Fruit fly (Drosophila melanogaster) whole organism, embryonic: ENCODE results near the gene CG12056.

Experiments
- Adf1 ChIP-seq: fragments of 200-800 bp; sonication (Bioruptor generic); IDR thresholded peaks from 2 replicates; pipeline ENCODE4 v1.3.6; 2022; ENCODE audit warnings: missing biosample characterization, missing genetic modification characterization
- B-H1 ChIP-seq: fragments of 200-800 bp; sonication (Bioruptor generic); IDR thresholded peaks from 3 replicates; pipeline ENCODE4 v1.3.6; 2022; ENCODE audit warnings: missing biosample characterization, missing genetic modification characterization
- CG10366 ChIP-seq: fragments of 200-800 bp; sonication (Bioruptor generic); IDR thresholded peaks from 2 replicates; pipeline ENCODE4 v1.3.6; 2022; ENCODE audit warnings: missing biosample characterization, missing genetic modification characterization
- CG11723 ChIP-seq: fragments of 200-800 bp; sonication (Bioruptor generic); optimal IDR thresholded peaks from 2 replicates; lab custom pipeline; 2017; ENCODE audit warnings: missing biosample characterization, mild to moderate bottlenecking, missing genetic modification characterization
- CG12219 ChIP-seq: fragments of 200-800 bp; sonication (Bioruptor generic); optimal IDR thresholded peaks from 3 replicates; lab custom pipeline; 2018; ENCODE audit warnings: missing biosample characterization, mild to moderate bottlenecking, missing genetic modification characterization
- CG1233 ChIP-seq: fragments of 200-800 bp; sonication (Bioruptor generic); optimal IDR thresholded peaks from 4 replicates; lab custom pipeline; 2018; ENCODE audit warnings: missing biosample characterization, mild to moderate bottlenecking, missing genetic modification characterization
- CG13624 ChIP-seq: fragments of 200-800 bp; sonication (Bioruptor generic); optimal IDR thresholded peaks from 2 replicates; lab custom pipeline; 2016; ENCODE audit warnings: missing biosample characterization, missing genetic modification characterization
- CG1647 ChIP-seq: fragments of 200-800 bp; sonication (Bioruptor generic); optimal IDR thresholded peaks from 3 replicates; lab custom pipeline; 2016; ENCODE audit warnings: missing biosample characterization, missing genetic modification characterization
- CG17385 ChIP-seq: fragments of 200-800 bp; sonication (Bioruptor generic); optimal IDR thresholded peaks from 3 replicates; lab custom pipeline; 2018; ENCODE audit warnings: missing biosample characterization, mild to moderate bottlenecking, missing genetic modification characterization
- CG18262 ChIP-seq: fragments of 200-800 bp; optimal IDR thresholded peaks from 3 replicates; lab custom pipeline; 2019; ENCODE audit warnings: missing biosample characterization, mild to moderate bottlenecking, missing genetic modification characterization, moderate library complexity
- CG18619 ChIP-seq: fragments of 200-800 bp; sonication (Bioruptor generic); optimal IDR thresholded peaks from 3 replicates; lab custom pipeline; 2017; ENCODE audit warnings: missing biosample characterization, mild to moderate bottlenecking, missing genetic modification characterization
- CG2202 ChIP-seq: fragments of 200-800 bp; sonication (Bioruptor generic); optimal IDR thresholded peaks from 2 replicates; lab custom pipeline; 2018; ENCODE audit warnings: missing biosample characterization, mild to moderate bottlenecking, missing genetic modification characterization
- CG2712 ChIP-seq: fragments of 200-800 bp; optimal IDR thresholded peaks from 3 replicates; lab custom pipeline; 2019; ENCODE audit warnings: missing biosample characterization, mild to moderate bottlenecking, missing genetic modification characterization, moderate library complexity
- CG30020 ChIP-seq: fragments of 200-800 bp; optimal IDR thresholded peaks from 2 replicates; lab custom pipeline; 2019; ENCODE audit warnings: missing biosample characterization, mild to moderate bottlenecking, missing genetic modification characterization, moderate library complexity
- CG6683 ChIP-seq: fragments of 200-800 bp; sonication (Bioruptor generic); optimal IDR thresholded peaks from 2 replicates; lab custom pipeline; 2017; ENCODE audit warnings: missing biosample characterization, mild to moderate bottlenecking, missing genetic modification characterization, missing genetic modification reagents
- CG6765 ChIP-seq: fragments of 200-800 bp; sonication (Bioruptor generic); optimal IDR thresholded peaks from 3 replicates; lab custom pipeline; 2017; ENCODE audit warnings: missing biosample characterization, mild to moderate bottlenecking, missing genetic modification characterization
- CG7786 ChIP-seq: fragments of 200-800 bp; sonication (Bioruptor generic); optimal IDR thresholded peaks from 2 replicates; lab custom pipeline; 2016; ENCODE audit warnings: missing biosample characterization, missing genetic modification characterization
- CG8388 ChIP-seq: fragments of 200-800 bp; sonication (Bioruptor generic); optimal IDR thresholded peaks from 2 replicates; lab custom pipeline; 2019; ENCODE audit warnings: missing biosample characterization, mild to moderate bottlenecking, missing genetic modification characterization, moderate library complexity
- CG9215 ChIP-seq: fragments of 200-800 bp; sonication (Bioruptor generic); IDR thresholded peaks from 2 replicates; pipeline ENCODE4 v1.3.6; 2022; ENCODE audit warnings: missing biosample characterization, missing genetic modification characterization
- D ChIP-seq, 2 experiments: fragments of 200-800 bp in 1 of 2; fragments of >200 bp in 1 of 2; sonication (Bioruptor generic) in 1 of 2; optimal IDR thresholded peaks; 2 replicates in 1 of 2; 3 replicates in 1 of 2; lab custom pipeline; 2017; ENCODE audit warnings: mild to moderate bottlenecking in 1 of 2, missing biosample characterization in 1 of 2, missing genetic modification characterization in 1 of 2, missing genetic modification reagents in 1 of 2
- ERR ChIP-seq: fragments of 200-800 bp; sonication (Bioruptor generic); optimal IDR thresholded peaks from 2 replicates; lab custom pipeline; 2016; ENCODE audit warnings: missing biosample characterization, missing genetic modification characterization
- HHEX ChIP-seq: fragments of 200-800 bp; sonication (Bioruptor generic); optimal IDR thresholded peaks from 3 replicates; lab custom pipeline; 2017; ENCODE audit warnings: missing biosample characterization, mild to moderate bottlenecking, missing genetic modification characterization, missing genetic modification reagents
- Hmr ChIP-seq: fragments of 200-800 bp; sonication (Bioruptor generic); optimal IDR thresholded peaks from 3 replicates; lab custom pipeline; 2017; ENCODE audit warnings: mild to moderate bottlenecking, missing biosample characterization, missing genetic modification reagents, missing genetic modification characterization
- Hr39 ChIP-seq: fragments of >200 bp; optimal IDR thresholded peaks from 2 replicates; lab custom pipeline; 2017
- Hsf ChIP-seq: fragments of 200-800 bp; sonication (Bioruptor generic); optimal IDR thresholded peaks from 3 replicates; lab custom pipeline; 2016; ENCODE audit warnings: missing biosample characterization, missing genetic modification characterization
- Kr ChIP-seq: fragments of 200-800 bp; sonication (Bioruptor generic); optimal IDR thresholded peaks from 2 replicates; lab custom pipeline; 2017; ENCODE audit warnings: missing biosample characterization, mild to moderate bottlenecking, missing genetic modification characterization
- Meics ChIP-seq: fragments of 200-800 bp; sonication (Bioruptor generic); optimal IDR thresholded peaks from 2 replicates; lab custom pipeline; 2017; ENCODE audit warnings: missing biosample characterization, mild to moderate bottlenecking, missing genetic modification characterization
- NC2α ChIP-seq: fragments of 200-800 bp; sonication (Bioruptor generic); optimal IDR thresholded peaks from 2 replicates; lab custom pipeline; 2016; ENCODE audit warnings: missing biosample characterization, missing genetic modification characterization
- NK7.1 ChIP-seq: fragments of 200-800 bp; sonication (Bioruptor generic); optimal IDR thresholded peaks from 3 replicates; lab custom pipeline; 2016; ENCODE audit warnings: missing biosample characterization, missing genetic modification characterization
- ase ChIP-seq: fragments of 200-800 bp; sonication (Bioruptor generic); IDR thresholded peaks from 3 replicates; pipeline ENCODE4 v1.3.6; 2022; ENCODE audit warnings: missing biosample characterization, missing genetic modification characterization
- bowl ChIP-seq: fragments of 200-800 bp; sonication (Bioruptor generic); IDR thresholded peaks from 2 replicates; pipeline ENCODE4 v1.3.6; 2022; ENCODE audit warnings: missing biosample characterization, missing genetic modification characterization
- da ChIP-seq: fragments of 200-800 bp; sonication (Bioruptor generic); optimal IDR thresholded peaks from 2 replicates; lab custom pipeline; 2016; ENCODE audit warnings: missing biosample characterization, missing genetic modification characterization
- dimm ChIP-seq: fragments of 200-800 bp; sonication (Bioruptor generic); IDR thresholded peaks from 2 replicates; pipeline ENCODE4 v1.3.6; 2022; ENCODE audit warnings: missing biosample characterization, missing genetic modification characterization
- disco-r ChIP-seq: fragments of 200-800 bp; sonication (Bioruptor generic); optimal IDR thresholded peaks from 2 replicates; lab custom pipeline; 2016; ENCODE audit warnings: missing biosample characterization, missing genetic modification characterization
- dm ChIP-seq: fragments of 200-800 bp; sonication (Bioruptor generic); optimal IDR thresholded peaks from 3 replicates; lab custom pipeline; 2016; ENCODE audit warnings: missing biosample characterization, missing genetic modification characterization
- dysf ChIP-seq: fragments of 200-800 bp; sonication (Bioruptor generic); IDR thresholded peaks from 3 replicates; pipeline ENCODE4 v1.3.6; 2022; ENCODE audit warnings: missing biosample characterization, missing genetic modification characterization
- inv ChIP-seq: fragments of 200-800 bp; sonication (Bioruptor generic); IDR thresholded peaks from 2 replicates; pipeline ENCODE4 v1.3.6; 2022; ENCODE audit warnings: missing biosample characterization, missing genetic modification characterization; ENCODE audit not compliant: partially characterized antibody
- ken ChIP-seq: fragments of 200-800 bp; sonication (Bioruptor generic); IDR thresholded peaks from 3 replicates; pipeline ENCODE4 v1.3.6; 2022; ENCODE audit warnings: missing biosample characterization, missing genetic modification characterization
- lab ChIP-seq: fragments of 200-800 bp; sonication (Bioruptor generic); optimal IDR thresholded peaks from 3 replicates; lab custom pipeline; 2017; ENCODE audit warnings: missing biosample characterization, missing genetic modification characterization, mild to moderate bottlenecking, moderate library complexity, missing genetic modification reagents
- lbe ChIP-seq: fragments of 200-800 bp; sonication (Bioruptor generic); optimal IDR thresholded peaks from 2 replicates; lab custom pipeline; 2016; ENCODE audit warnings: missing biosample characterization, mild to moderate bottlenecking, missing genetic modification characterization
- luna ChIP-seq: fragments of 200-800 bp; sonication (Bioruptor generic); optimal IDR thresholded peaks from 2 replicates; lab custom pipeline; 2016; ENCODE audit warnings: missing biosample characterization, missing genetic modification characterization
- nerfin-2 ChIP-seq: fragments of 200-800 bp; sonication (Bioruptor generic); IDR thresholded peaks from 2 replicates; pipeline ENCODE4 v1.3.6; 2022; ENCODE audit warnings: missing biosample characterization, missing genetic modification characterization; ENCODE audit not compliant: partially characterized antibody
- nom ChIP-seq: fragments of 200-800 bp; sonication (Bioruptor generic); optimal IDR thresholded peaks from 2 replicates; lab custom pipeline; 2017; ENCODE audit warnings: missing biosample characterization, missing genetic modification characterization, mild to moderate bottlenecking, moderate library complexity, missing genetic modification reagents
- otp ChIP-seq: fragments of 200-800 bp; sonication (Bioruptor generic); IDR thresholded peaks from 3 replicates; pipeline ENCODE4, ENCODE4 v1.3.6; 2022; ENCODE audit warnings: missing biosample characterization, missing genetic modification characterization
- prd ChIP-seq, 3 experiments: fragments of >200 bp in 2 of 3; fragments of 200-800 bp in 1 of 3; sonication (Bioruptor generic) in 1 of 3; optimal IDR thresholded peaks in 2 of 3; IDR thresholded peaks in 1 of 3; 2 replicates in 2 of 3; 3 replicates in 1 of 3; pipeline versions ENCODE4 v1.3.6 to Lab custom; 2017 to 2022; ENCODE audit warnings: missing biosample characterization in 1 of 3, missing genetic modification characterization in 1 of 3
- row ChIP-seq: fragments of 200-800 bp; sonication (Bioruptor generic); IDR thresholded peaks from 3 replicates; pipeline ENCODE4 v1.3.6; 2022; ENCODE audit warnings: missing biosample characterization, missing genetic modification characterization
- slbo ChIP-seq: fragments of 200-800 bp; sonication (Bioruptor generic); IDR thresholded peaks from 2 replicates; pipeline ENCODE4 v1.3.6; 2022; ENCODE audit warnings: missing biosample characterization, missing genetic modification characterization
- sob ChIP-seq: fragments of 200-800 bp; sonication (Bioruptor generic); IDR thresholded peaks from 2 replicates; pipeline ENCODE4 v1.3.6; 2022; ENCODE audit warnings: missing biosample characterization, missing genetic modification characterization
- sr ChIP-seq: fragments of 200-800 bp; sonication (Bioruptor generic); IDR thresholded peaks from 3 replicates; pipeline ENCODE4 v1.3.6; 2022; ENCODE audit warnings: missing biosample characterization, missing genetic modification characterization
- trem ChIP-seq: fragments of 200-800 bp; optimal IDR thresholded peaks from 3 replicates; lab custom pipeline; 2019; ENCODE audit warnings: missing biosample characterization, mild to moderate bottlenecking, missing genetic modification characterization, moderate library complexity
- yki ChIP-seq: fragments of >200 bp; optimal IDR thresholded peaks from 3 replicates; lab custom pipeline; 2018

The CG12056 gene

DNA sequence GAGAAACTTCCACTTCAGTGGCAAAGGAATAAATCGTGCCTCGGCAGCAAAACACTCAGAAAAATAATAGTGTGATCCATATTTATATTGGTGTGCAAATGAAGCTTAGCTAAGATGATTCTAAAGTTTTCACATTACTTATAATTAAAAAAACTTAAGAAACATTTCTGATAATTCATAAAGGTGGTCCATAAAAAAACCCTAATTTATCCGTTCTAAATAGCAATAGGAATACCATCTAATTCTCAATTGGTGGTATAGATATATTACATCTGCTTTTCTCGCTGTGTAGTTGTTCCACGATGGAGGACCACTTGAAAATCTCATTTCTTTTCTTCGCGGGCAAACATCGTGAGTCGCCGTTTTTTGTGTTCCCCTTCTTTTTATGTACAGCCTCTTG, 37.3 kb upstream of the CG12056 start (continued):
- TF ChIP-seq lbe (GFP tag; lab: Kevin White, UChicago) = no peak
- no peak for TF ChIP-seq Kr (GFP tag; lab: Kevin White, UChicago)
- no peak for TF ChIP-seq CG30020 (tag; lab: Kevin White, UChicago)
- no peak for TF ChIP-seq yki
- TF ChIP-seq CG2712 (tag; lab: Kevin White, UChicago) = peak; percentile 75
- peak; percentile 18 for TF ChIP-seq ERR
- TF ChIP-seq CG7786 (GFP tag; lab: Kevin White, UChicago) = no peak
- TF ChIP-seq otp (GFP tag; lab: Robert Waterston, UW) = no peak
- TF ChIP-seq CG13624 = no peak
- peak; percentile 26 for TF ChIP-seq NK7.1 (GFP tag; lab: Kevin White, UChicago)
- TF ChIP-seq luna = no peak
- TF ChIP-seq disco-r (GFP tag; lab: Kevin White, UChicago) = no peak
- TF ChIP-seq prd (optimal IDR thresholded peaks at IDR 0.05; lab: Kevin White, UChicago) = no peak
- peak; percentile 43; the same call in 2 of the 3 replicates for TF ChIP-seq prd (GFP tag; IDR thresholded peaks at IDR 0.05; lab: Robert Waterston, UW)
- TF ChIP-seq slbo (GFP tag; lab: Robert Waterston, UW) = peak; percentile 34; the same call in 1 of the 2 replicates
- no peak for TF ChIP-seq CG6765
- TF ChIP-seq row (GFP tag; lab: Robert Waterston, UW) = peak; percentile 71
- TF ChIP-seq lab (GFP tag; lab: Kevin White, UChicago) = peak; percentile 75
- peak; percentile 50 for TF ChIP-seq nom (GFP tag; lab: Kevin White, UChicago)
- TF ChIP-seq CG8388 (GFP tag; lab: Kevin White, UChicago) = peak; percentile 39
- 0 out of 3 replicates have a peak, but pooled peaks have one; percentile 8 for TF ChIP-seq ken (GFP tag; lab: Robert Waterston, UW)
- no peak for TF ChIP-seq ase (GFP tag; lab: Robert Waterston, UW)
- TF ChIP-seq Hsf = peak; percentile 46
- TF ChIP-seq CG1233 (GFP tag; lab: Kevin White, UChicago) = peak; percentile 40
- TF ChIP-seq nerfin-2 (GFP tag; lab: Robert Waterston, UW) = no peak
- no peak for TF ChIP-seq CG18619 (GFP tag; lab: Kevin White, UChicago)
- no peak for TF ChIP-seq NC2α (GFP tag; lab: Kevin White, UChicago)
- TF ChIP-seq B-H1 (GFP tag; lab: Robert Waterston, UW) = no peak; the same call in 2 of the 3 replicates
- TF ChIP-seq Adf1 (GFP tag; lab: Robert Waterston, UW) = no peak
- TF ChIP-seq CG1647 (GFP tag; lab: Kevin White, UChicago) = peak; percentile 41
- no peak for TF ChIP-seq CG9215 (GFP tag; lab: Robert Waterston, UW)
- TF ChIP-seq trem (tag; lab: Kevin White, UChicago) = peak; percentile 44
- peak; percentile 72 for TF ChIP-seq CG17385 (GFP tag; lab: Kevin White, UChicago)
- peak; percentile 74 for TF ChIP-seq CG18262
- peak; percentile 9 for TF ChIP-seq CG6683 (GFP tag; lab: Kevin White, UChicago)
- peak; percentile 55 for TF ChIP-seq dysf
- peak; percentile 56 for TF ChIP-seq Hmr (GFP tag; lab: Kevin White, UChicago)
- no peak for TF ChIP-seq inv (GFP tag; lab: Robert Waterston, UW)
- TF ChIP-seq HHEX (GFP tag; lab: Kevin White, UChicago) = peak; percentile 57
- no peak for TF ChIP-seq Hr39 (lab: Kevin White, UChicago)
- TF ChIP-seq D (optimal IDR thresholded peaks at IDR 0.05; lab: Kevin White, UChicago) = no peak
- peak; percentile 64 for TF ChIP-seq D (GFP tag; optimal IDR thresholded peaks at IDR 0.05; lab: Kevin White, UChicago)
- TF ChIP-seq CG11723 = peak; percentile 12
- TF ChIP-seq da (GFP tag; lab: Kevin White, UChicago) = no peak
- no peak; the same call in 1 of the 2 replicates for TF ChIP-seq sob (GFP tag; lab: Robert Waterston, UW)
- TF ChIP-seq CG12219 (GFP tag; lab: Kevin White, UChicago) = peak; percentile 41
- peak; percentile 70 for TF ChIP-seq Meics (GFP tag; lab: Kevin White, UChicago)
- no peak for TF ChIP-seq CG2202 (tag; lab: Kevin White, UChicago)
- no peak for TF ChIP-seq sr (GFP tag; lab: Robert Waterston, UW)
- no peak for TF ChIP-seq bowl
- TF ChIP-seq dimm (GFP tag; lab: Robert Waterston, UW) = no peak
- no peak for TF ChIP-seq dm (GFP tag; lab: Kevin White, UChicago)
- no peak; the same call in 1 of the 2 replicates for TF ChIP-seq CG10366 (GFP tag; lab: Robert Waterston, UW)
